Worm (Caenorhabditis elegans): ENCODE data around the gene tsen-34.

- TF ChIP-seq snpc-4 (GFP tag; optimal IDR thresholded peaks at IDR 0.05) (no peak), snpc-4 (tag; optimal IDR thresholded peaks at IDR 0.05) (no peak), fkh-3 (tag; optimal IDR thresholded peaks at IDR 0.05) (no peak), attf-3 (GFP tag; conservative IDR thresholded peaks at IDR 0.05) (no peak), hmg-20 (GFP tag; IDR thresholded peaks at IDR 0.05) (no peak), pha-4 (tag; optimal IDR thresholded peaks at IDR 0.05) (no peak), ets-4 (GFP tag; optimal IDR thresholded peaks at IDR 0.05) (no peak)
Observed at ce11 chrIV:4135744-4136143, 42.5 kb upstream of the tsen-34 start, which contains the start of gene F49F1.17.

Data from whole organism, young adult.